Fruit fly (Drosophila melanogaster) whole organism, prepupa: Measurements from ENCODE around the gene Sirt7.

Experiments used
- Blimp-1 ChIP-seq: fragments of 200-800 bp; sonication (Bioruptor generic); optimal IDR thresholded peaks from 3 replicates; lab custom pipeline; 2017; ENCODE audit warnings: missing biosample characterization, missing genetic modification characterization, mild to moderate bottlenecking, moderate library complexity, missing genetic modification reagents
- CG10631 ChIP-seq: fragments of 200-800 bp; sonication (Bioruptor generic); optimal IDR thresholded peaks from 2 replicates; lab custom pipeline; 2016; ENCODE audit warnings: missing biosample characterization, missing genetic modification characterization
- CG11762 ChIP-seq: fragments of 200-800 bp; sonication (Bioruptor generic); optimal IDR thresholded peaks from 3 replicates; lab custom pipeline; 2016; ENCODE audit warnings: missing biosample characterization, missing genetic modification characterization; ENCODE audit not compliant: insufficient read depth
- CG1621 ChIP-seq: fragments of 200-800 bp; sonication (Bioruptor generic); optimal IDR thresholded peaks from 3 replicates; lab custom pipeline; 2018; ENCODE audit warnings: missing biosample characterization, mild to moderate bottlenecking, missing genetic modification characterization
- CG16779 ChIP-seq: fragments of 200-800 bp; sonication (Bioruptor generic); optimal IDR thresholded peaks from 3 replicates; lab custom pipeline; 2017; ENCODE audit warnings: missing biosample characterization, mild to moderate bottlenecking, missing genetic modification characterization
- CG3032 ChIP-seq: fragments of 200-800 bp; optimal IDR thresholded peaks from 2 replicates; lab custom pipeline; 2019; ENCODE audit warnings: missing biosample characterization, mild to moderate bottlenecking, missing genetic modification characterization, moderate library complexity
- CG31627 ChIP-seq: fragments of 200-800 bp; sonication (Bioruptor generic); optimal IDR thresholded peaks from 3 replicates; lab custom pipeline; 2016; ENCODE audit warnings: missing biosample characterization, missing genetic modification characterization
- CG32006 ChIP-seq: fragments of 200-800 bp; sonication (Bioruptor generic); optimal IDR thresholded peaks from 3 replicates; lab custom pipeline; 2017; ENCODE audit warnings: missing biosample characterization, mild to moderate bottlenecking, missing genetic modification characterization
- CG34406 ChIP-seq: fragments of 200-800 bp; sonication (Bioruptor generic); optimal IDR thresholded peaks from 3 replicates; lab custom pipeline; 2016; ENCODE audit warnings: missing biosample characterization, missing genetic modification characterization
- CG3919 ChIP-seq: fragments of 200-800 bp; sonication (Bioruptor generic); optimal IDR thresholded peaks from 3 replicates; lab custom pipeline; 2016; ENCODE audit warnings: missing biosample characterization, missing genetic modification characterization
- CG4318 ChIP-seq: fragments of 200-800 bp; sonication (Bioruptor generic); optimal IDR thresholded peaks from 3 replicates; lab custom pipeline; 2017; ENCODE audit warnings: missing biosample characterization, mild to moderate bottlenecking, missing genetic modification characterization
- CG6276 ChIP-seq: fragments of 200-800 bp; sonication (Bioruptor generic); optimal IDR thresholded peaks from 2 replicates; lab custom pipeline; 2017; ENCODE audit warnings: missing biosample characterization, mild to moderate bottlenecking, missing genetic modification characterization
- CG6792 ChIP-seq: fragments of 200-800 bp; sonication (Bioruptor generic); optimal IDR thresholded peaks from 3 replicates; lab custom pipeline; 2016; ENCODE audit warnings: missing biosample characterization, missing genetic modification characterization
- CG6808 ChIP-seq: fragments of 200-800 bp; sonication (Bioruptor generic); optimal IDR thresholded peaks from 3 replicates; lab custom pipeline; 2017; ENCODE audit warnings: missing biosample characterization, missing genetic modification characterization, mild to moderate bottlenecking, moderate library complexity, missing genetic modification reagents
- CG7368 ChIP-seq: fragments of 200-800 bp; sonication (Bioruptor generic); optimal IDR thresholded peaks from 3 replicates; lab custom pipeline; 2016; ENCODE audit warnings: missing biosample characterization, missing genetic modification characterization
- CG8119 ChIP-seq: fragments of 200-800 bp; sonication (Bioruptor generic); IDR thresholded peaks from 3 replicates; pipeline ENCODE4 v1.3.6; 2022; ENCODE audit warnings: missing biosample characterization, missing genetic modification characterization
- CG8319 ChIP-seq: fragments of 200-800 bp; sonication (Bioruptor generic); optimal IDR thresholded peaks from 3 replicates; lab custom pipeline; 2016; ENCODE audit warnings: missing biosample characterization, missing genetic modification characterization
- CG8632 ChIP-seq: fragments of 200-800 bp; sonication (Bioruptor generic); optimal IDR thresholded peaks from 3 replicates; lab custom pipeline; 2016; ENCODE audit warnings: missing biosample characterization, missing genetic modification characterization
- Eip93F ChIP-seq: fragments of 200-800 bp; sonication (Bioruptor generic); optimal IDR thresholded peaks from 2 replicates; lab custom pipeline; 2016; ENCODE audit warnings: missing biosample characterization, mild to moderate bottlenecking, missing genetic modification characterization
- Ets21C ChIP-seq: fragments of 200-800 bp; sonication (Bioruptor generic); optimal IDR thresholded peaks from 3 replicates; lab custom pipeline; 2016; ENCODE audit warnings: missing biosample characterization, missing genetic modification characterization
- Ets96B ChIP-seq: fragments of 200-800 bp; optimal IDR thresholded peaks from 2 replicates; lab custom pipeline; 2019; ENCODE audit warnings: missing biosample characterization, mild to moderate bottlenecking, missing genetic modification characterization, moderate library complexity
- Gug ChIP-seq: fragments of 200-800 bp; sonication (Bioruptor generic); IDR thresholded peaks from 2 replicates; pipeline ENCODE4 v1.3.6; 2022; ENCODE audit warnings: missing biosample characterization, missing genetic modification characterization
- Hr38 ChIP-seq: sonication (Bioruptor generic); optimal IDR thresholded peaks from 2 replicates; lab custom pipeline; 2016; ENCODE audit warnings: missing biosample characterization, missing genetic modification characterization
- Hr39 ChIP-seq: fragments of 200-800 bp; sonication (Bioruptor generic); optimal IDR thresholded peaks from 2 replicates; lab custom pipeline; 2016; ENCODE audit warnings: missing biosample characterization, missing genetic modification characterization
- Hr4 ChIP-seq: fragments of 200-800 bp; sonication (Bioruptor generic); optimal IDR thresholded peaks from 3 replicates; lab custom pipeline; 2016; ENCODE audit warnings: missing biosample characterization, missing genetic modification characterization
- Lpt ChIP-seq: fragments of 200-800 bp; sonication (Bioruptor generic); optimal IDR thresholded peaks from 3 replicates; lab custom pipeline; 2016; ENCODE audit warnings: missing biosample characterization, missing genetic modification characterization
- Met ChIP-seq: fragments of 200-800 bp; sonication (Bioruptor generic); optimal IDR thresholded peaks from 3 replicates; lab custom pipeline; 2016; ENCODE audit warnings: missing biosample characterization, missing genetic modification characterization
- OdsH ChIP-seq: fragments of 200-800 bp; sonication (Bioruptor generic); optimal IDR thresholded peaks from 3 replicates; lab custom pipeline; 2016; ENCODE audit warnings: missing biosample characterization, missing genetic modification characterization
- Sox14 ChIP-seq: fragments of 200-800 bp; sonication (Bioruptor generic); optimal IDR thresholded peaks from 3 replicates; lab custom pipeline; 2016; ENCODE audit warnings: missing biosample characterization, missing genetic modification characterization
- achi ChIP-seq: fragments of 200-800 bp; sonication (Bioruptor generic); optimal IDR thresholded peaks from 3 replicates; lab custom pipeline; 2016; ENCODE audit warnings: missing biosample characterization, missing genetic modification characterization
- acj6 ChIP-seq: fragments of 200-800 bp; sonication (Bioruptor generic); optimal IDR thresholded peaks from 3 replicates; lab custom pipeline; 2016; ENCODE audit warnings: missing biosample characterization, missing genetic modification characterization
- cyc ChIP-seq: fragments of 200-800 bp; sonication (Bioruptor generic); optimal IDR thresholded peaks from 3 replicates; lab custom pipeline; 2016; ENCODE audit warnings: missing biosample characterization, missing genetic modification characterization
- dac ChIP-seq: fragments of 200-800 bp; sonication (Bioruptor generic); optimal IDR thresholded peaks from 2 replicates; lab custom pipeline; 2017; ENCODE audit warnings: missing biosample characterization, mild to moderate bottlenecking, missing genetic modification characterization
- dsx ChIP-seq: fragments of 200-800 bp; optimal IDR thresholded peaks from 3 replicates; lab custom pipeline; 2019; ENCODE audit warnings: missing biosample characterization, mild to moderate bottlenecking, missing genetic modification characterization, moderate library complexity; ENCODE audit not compliant: poor library complexity, severe bottlenecking
- eg ChIP-seq: fragments of 200-800 bp; sonication (Bioruptor generic); IDR thresholded peaks from 3 replicates; pipeline ENCODE4 v1.3.6; 2022; ENCODE audit warnings: missing biosample characterization, missing genetic modification characterization
- esn ChIP-seq: fragments of 200-800 bp; sonication (Bioruptor generic); optimal IDR thresholded peaks from 2 replicates; lab custom pipeline; 2016; ENCODE audit warnings: missing biosample characterization, mild to moderate bottlenecking, missing genetic modification characterization, moderate library complexity
- fd59A ChIP-seq: fragments of 200-800 bp; sonication (Bioruptor generic); optimal IDR thresholded peaks from 2 replicates; lab custom pipeline; 2017; ENCODE audit warnings: missing biosample characterization, mild to moderate bottlenecking, missing genetic modification characterization, missing genetic modification reagents
- fd85E ChIP-seq: fragments of 200-800 bp; sonication (Bioruptor generic); optimal IDR thresholded peaks from 3 replicates; lab custom pipeline; 2016; ENCODE audit warnings: missing biosample characterization, missing genetic modification characterization
- fkh ChIP-seq: fragments of 200-800 bp; sonication (Bioruptor generic); optimal IDR thresholded peaks from 3 replicates; lab custom pipeline; 2017; ENCODE audit warnings: missing biosample characterization, mild to moderate bottlenecking, missing genetic modification characterization, moderate library complexity
- lz ChIP-seq: fragments of 200-800 bp; sonication (Bioruptor generic); optimal IDR thresholded peaks from 3 replicates; lab custom pipeline; 2016; ENCODE audit warnings: missing biosample characterization, missing genetic modification characterization
- net ChIP-seq: fragments of 200-800 bp; sonication (Bioruptor generic); optimal IDR thresholded peaks from 3 replicates; lab custom pipeline; 2016; ENCODE audit warnings: missing biosample characterization, missing genetic modification characterization
- salr ChIP-seq, 2 experiments: fragments of 200-800 bp; sonication (Bioruptor generic); optimal IDR thresholded peaks; 3 replicates each; lab custom pipeline; 2016 to 2018; ENCODE audit warnings: missing biosample characterization in 2 of 2, missing genetic modification characterization in 2 of 2, mild to moderate bottlenecking in 1 of 2
- spab ChIP-seq: fragments of 200-800 bp; sonication (Bioruptor generic); optimal IDR thresholded peaks from 2 replicates; lab custom pipeline; 2017; ENCODE audit warnings: missing biosample characterization, mild to moderate bottlenecking, missing genetic modification characterization, missing genetic modification reagents
- ss ChIP-seq, 2 experiments: fragments of 200-800 bp; sonication (Bioruptor generic); optimal IDR thresholded peaks; 2 replicates in 1 of 2; 3 replicates in 1 of 2; lab custom pipeline; 2017 to 2018; ENCODE audit warnings: mild to moderate bottlenecking in 2 of 2, missing biosample characterization in 2 of 2, missing genetic modification characterization in 2 of 2, moderate library complexity in 1 of 2
- topi ChIP-seq: fragments of 200-800 bp; sonication (Bioruptor generic); optimal IDR thresholded peaks from 3 replicates; lab custom pipeline; 2016; ENCODE audit warnings: missing biosample characterization, missing genetic modification characterization
- vri ChIP-seq: fragments of 200-800 bp; sonication (Bioruptor generic); optimal IDR thresholded peaks from 3 replicates; lab custom pipeline; 2016; ENCODE audit warnings: missing biosample characterization, mild to moderate bottlenecking, missing genetic modification characterization

The Sirt7 gene

DNA sequence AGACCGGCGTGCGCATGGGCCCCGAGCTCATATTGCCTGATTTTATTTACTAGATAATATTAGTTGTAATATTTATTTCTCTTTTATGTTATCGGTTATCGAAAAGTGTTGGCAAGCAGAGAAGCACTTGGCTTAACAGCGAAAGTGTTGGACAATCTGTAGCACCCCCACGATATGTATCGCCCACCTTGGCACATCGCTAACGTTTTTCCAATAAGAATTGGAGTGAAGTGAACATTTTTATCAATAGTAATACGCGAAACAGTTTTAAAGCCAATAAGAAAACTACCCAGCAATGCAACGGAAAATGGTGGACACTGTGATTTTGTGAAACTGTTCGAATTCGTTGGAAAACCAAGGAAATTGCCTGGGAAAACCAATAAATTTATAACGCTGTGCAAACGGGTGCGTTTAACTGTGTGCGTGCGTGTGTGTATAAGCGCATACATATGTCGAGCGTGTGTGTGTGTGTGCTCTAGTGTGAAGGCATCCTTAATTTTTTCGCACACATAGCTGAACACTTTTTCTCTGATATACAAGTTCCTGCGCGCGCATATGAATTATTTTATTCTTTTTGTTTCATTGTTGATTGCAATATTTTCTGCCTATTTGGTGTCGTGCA, 16.7 kb upstream of the Sirt7 start, which contains the start of the genes Slu7 and Pkc98E (continued):
- peak; percentile 43 for TF ChIP-seq CG10631 (GFP tag; lab: Kevin White, UChicago)
- TF ChIP-seq Hr38 (GFP tag; lab: Kevin White, UChicago): no peak
- peak; percentile 61 for TF ChIP-seq Met (GFP tag; lab: Kevin White, UChicago)
- peak; percentile 34 for TF ChIP-seq Hr4 (GFP tag; lab: Kevin White, UChicago)
- TF ChIP-seq CG34406 (GFP tag; lab: Kevin White, UChicago): no peak

- TF ChIP-seq topi (GFP tag; lab: Kevin White, UChicago): no peak
- TF ChIP-seq CG6808: no peak
- no peak for TF ChIP-seq dsx (GFP tag; lab: Kevin White, UChicago)
- TF ChIP-seq CG4318 (GFP tag; lab: Kevin White, UChicago): no peak
- TF ChIP-seq dac (GFP tag; lab: Kevin White, UChicago): no peak
- TF ChIP-seq OdsH (GFP tag; lab: Kevin White, UChicago): peak; percentile 10
- TF ChIP-seq lz (GFP tag; lab: Kevin White, UChicago): peak; percentile 40
- TF ChIP-seq CG3032: no peak
- TF ChIP-seq fd59A: no peak
- TF ChIP-seq achi (GFP tag; lab: Kevin White, UChicago): peak; percentile 100
- no peak for TF ChIP-seq ss (GFP tag; optimal IDR thresholded peaks at IDR 0.05; lab: Kevin White, UChicago)
- TF ChIP-seq eg (GFP tag; lab: Robert Waterston, UW): no peak; the same call in 2 of the 3 replicates
- TF ChIP-seq Eip93F (GFP tag; lab: Kevin White, UChicago): no peak
- peak; percentile 35 for TF ChIP-seq cyc (GFP tag; lab: Kevin White, UChicago)
- peak; percentile 35 for TF ChIP-seq acj6 (GFP tag; lab: Kevin White, UChicago)
- no peak for TF ChIP-seq Ets96B (tag; lab: Kevin White, UChicago)
- peak; percentile 85 for TF ChIP-seq Sox14 (GFP tag; lab: Kevin White, UChicago)
- no peak for TF ChIP-seq CG16779 (tag; lab: Kevin White, UChicago)
- peak; percentile 24 for TF ChIP-seq CG34406 (GFP tag; lab: Kevin White, UChicago)
- no peak for TF ChIP-seq CG1621 (tag; lab: Kevin White, UChicago)
- TF ChIP-seq CG6276 (GFP tag; lab: Kevin White, UChicago): no peak
- no peak for TF ChIP-seq Hr38 (GFP tag; lab: Kevin White, UChicago)
- peak; percentile 48 for TF ChIP-seq CG32006 (GFP tag; lab: Kevin White, UChicago)
- 0 out of 3 replicates have a peak, but pooled peaks have one; percentile 15 for TF ChIP-seq CG8119
- TF ChIP-seq CG8632 (GFP tag; lab: Kevin White, UChicago): peak; percentile 24
- no peak for TF ChIP-seq Met (GFP tag; lab: Kevin White, UChicago)
- peak; percentile 27 for TF ChIP-seq Ets21C (GFP tag; lab: Kevin White, UChicago)
- TF ChIP-seq net: peak; percentile 29
- no peak for TF ChIP-seq spab (GFP tag; lab: Kevin White, UChicago)
- no peak for TF ChIP-seq Blimp-1
- peak; percentile 48 for TF ChIP-seq fkh (GFP tag; lab: Kevin White, UChicago)
- peak; percentile 26 for TF ChIP-seq CG6792 (GFP tag; lab: Kevin White, UChicago)
- no peak for TF ChIP-seq CG7368
- peak; percentile 10 for TF ChIP-seq CG8319 (GFP tag; lab: Kevin White, UChicago)
- TF ChIP-seq fd85E (GFP tag; lab: Kevin White, UChicago): no peak
- TF ChIP-seq CG31627 (GFP tag; lab: Kevin White, UChicago): peak; percentile 52
- peak; percentile 64 for TF ChIP-seq Hr39 (GFP tag; lab: Kevin White, UChicago)
- TF ChIP-seq Lpt (GFP tag; lab: Kevin White, UChicago): no peak
- no peak for TF ChIP-seq CG3919 (GFP tag; lab: Kevin White, UChicago)
- peak; percentile 15 for TF ChIP-seq vri (GFP tag; lab: Kevin White, UChicago)
- no peak for TF ChIP-seq Gug
- TF ChIP-seq CG11762 (GFP tag; lab: Kevin White, UChicago): peak; percentile 2
- TF ChIP-seq esn (GFP tag; lab: Kevin White, UChicago): peak; percentile 55
- no peak for TF ChIP-seq salr (GFP tag; optimal IDR thresholded peaks at IDR 0.05; lab: Kevin White, UChicago)
- peak; percentile 30 for TF ChIP-seq Hr4 (GFP tag; lab: Kevin White, UChicago)
Measured at dm6 chr3R:29039704-29040430, 15.9 kb upstream of the Sirt7 start.
